Fruit fly (Drosophila melanogaster): ENCODE results near the gene CG4686.

CG4686 gene

DNA sequence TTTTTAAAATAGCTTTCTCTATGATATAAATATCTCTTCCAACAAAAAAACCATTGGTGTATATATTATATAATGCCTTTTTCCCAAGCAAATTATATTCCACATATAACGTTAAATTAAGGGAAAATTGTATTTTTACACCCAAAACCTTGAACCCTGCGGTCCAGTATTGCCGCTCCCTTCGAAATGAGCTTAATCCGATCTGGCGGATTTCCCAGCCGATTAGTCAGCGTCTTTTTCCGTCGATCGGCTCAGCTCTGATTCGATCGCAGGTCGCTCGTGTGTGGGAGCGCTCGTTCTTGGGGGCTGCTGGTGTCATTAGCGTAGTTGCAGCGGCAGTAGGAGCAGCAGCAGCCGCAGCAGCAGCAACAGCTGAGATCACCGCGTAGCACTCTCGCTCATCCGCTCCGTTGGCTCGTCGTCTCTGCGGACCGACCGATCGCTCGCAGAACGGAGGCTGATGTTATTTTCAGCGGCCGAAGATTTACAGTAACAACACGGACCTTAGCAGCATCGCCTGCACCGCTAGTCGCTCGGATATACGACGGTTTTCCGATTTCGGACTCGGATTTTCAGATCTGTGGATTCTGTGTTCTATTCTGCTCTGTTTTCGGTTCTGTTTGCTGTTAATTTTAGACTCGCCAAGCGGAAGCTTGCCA is 26.2 kb downstream of the CG4686 start, which contains the start of gene CG4733 (continued):
- TF ChIP-seq NC2β (GFP tag; optimal IDR thresholded peaks at IDR 0.05) (no peak), CG10274 (GFP tag; optimal IDR thresholded peaks at IDR 0.05) (no peak), CG31441 (GFP tag; IDR thresholded peaks at IDR 0.05) (no peak), H2.0 (GFP tag; IDR thresholded peaks at IDR 0.05) (no peak), wek (GFP tag; optimal IDR thresholded peaks at IDR 0.05) (no peak), gce (GFP tag; IDR thresholded peaks at IDR 0.05) (no peak), CG7987 (GFP tag; optimal IDR thresholded peaks at IDR 0.05) (no peak), CG7357 (GFP tag; IDR thresholded peaks at IDR 0.05) (no peak), CG10431 (GFP tag; optimal IDR thresholded peaks at IDR 0.05) (no peak), CoRest (tag; optimal IDR thresholded peaks at IDR 0.05) (peak; percentile 44), Myb (GFP tag; optimal IDR thresholded peaks at IDR 0.05) (no peak), CG7271 (tag; optimal IDR thresholded peaks at IDR 0.05) (no peak), croc (GFP tag; conservative IDR thresholded peaks at IDR 0.05) (no peak), unpg (GFP tag; optimal IDR thresholded peaks at IDR 0.05) (no peak), CG1529 (GFP tag; optimal IDR thresholded peaks at IDR 0.05) (no peak), CG10979 (tag; optimal IDR thresholded peaks at IDR 0.05) (no peak), bcd (GFP tag; optimal IDR thresholded peaks at IDR 0.05) (peak; percentile 31), cad (GFP tag; optimal IDR thresholded peaks at IDR 0.05) (no peak), CG34224 (GFP tag; IDR thresholded peaks at IDR 0.05; ENCODE audit: partially characterized antibody) (0 out of 3 replicates have a peak, but pooled peaks have one; percentile 15), tap (tag; optimal IDR thresholded peaks at IDR 0.05) (no peak), sim (GFP tag; IDR thresholded peaks at IDR 0.05) (no peak), toy (GFP tag; IDR thresholded peaks at IDR 0.05) (no peak), H15 (GFP tag; IDR thresholded peaks at IDR 0.05) (no peak), repo (GFP tag; optimal IDR thresholded peaks at IDR 0.05) (no peak), D19B (GFP tag; optimal IDR thresholded peaks at IDR 0.05) (no peak), HmgD (GFP tag; optimal IDR thresholded peaks at IDR 0.05) (no peak), psq (GFP tag; optimal IDR thresholded peaks at IDR 0.05) (no peak), bbx (GFP tag; IDR thresholded peaks at IDR 0.05; ENCODE audit: partially characterized antibody) (0 out of 2 replicates have a peak, but pooled peaks have one; percentile 17), crp (GFP tag; optimal IDR thresholded peaks at IDR 0.05) (no peak), CG15269 (tag; optimal IDR thresholded peaks at IDR 0.05) (peak; percentile 14), Adf1 (GFP tag; IDR thresholded peaks at IDR 0.05) (peak; percentile 74), phol (tag; optimal IDR thresholded peaks at IDR 0.05) (no peak), CG15073 (GFP tag; optimal IDR thresholded peaks at IDR 0.05) (no peak), CG4360 (GFP tag; IDR thresholded peaks at IDR 0.05) (no peak), CG8924 (tag; optimal IDR thresholded peaks at IDR 0.05) (no peak), Hmx (GFP tag; optimal IDR thresholded peaks at IDR 0.05) (no peak), CG3838 (GFP tag; optimal IDR thresholded peaks at IDR 0.05) (no peak), nmo (GFP tag; optimal IDR thresholded peaks at IDR 0.05) (peak; percentile 1), Aef1 (GFP tag; IDR thresholded peaks at IDR 0.05) (no peak), CG43689 (GFP tag; IDR thresholded peaks at IDR 0.05) (no peak), Fer3 (tag; optimal IDR thresholded peaks at IDR 0.05) (no peak), Usf (GFP tag; optimal IDR thresholded peaks at IDR 0.05) (no peak), usp (GFP tag; optimal IDR thresholded peaks at IDR 0.05) (no peak), Hr78 (GFP tag; optimal IDR thresholded peaks at IDR 0.05) (peak in 1 of 2 experiments; percentile 14), Meics (GFP tag; optimal IDR thresholded peaks at IDR 0.05) (peak; percentile 27), aop (GFP tag; IDR thresholded peaks at IDR 0.05) (no peak), CG10462 (GFP tag; optimal IDR thresholded peaks at IDR 0.05) (no peak), CG18476 (GFP tag; optimal IDR thresholded peaks at IDR 0.05) (no peak), cwo (GFP tag; optimal IDR thresholded peaks at IDR 0.05) (no peak), CG13123 (GFP tag; optimal IDR thresholded peaks at IDR 0.05) (no peak), en (GFP tag; optimal IDR thresholded peaks at IDR 0.05) (no peak)

Data from whole organism, embryonic.